Worm (Caenorhabditis elegans): ENCODE measurements around the gene F16B4.6.

- TF ChIP-seq him-1 (tag; optimal IDR thresholded peaks at IDR 0.05) = no peak
- TF ChIP-seq W03F9.2 (tag; optimal IDR thresholded peaks at IDR 0.05) = no peak
- TF ChIP-seq dao-5 (tag; optimal IDR thresholded peaks at IDR 0.05) = no peak
These were observed 41.3 kb upstream of the F16B4.6 start, which contains the start of gene oac-32 for ce11 chrV:1545694-1546093.

Data from whole organism, L4/young adult.